Fruit fly (Drosophila melanogaster) whole organism: ENCODE data around the gene lab.

ENCODE experiments used
- EcR ChIP-seq, 2 experiments: fragments of >200 bp; optimal IDR thresholded peaks; 2 replicates each; lab custom pipeline; 2017; ENCODE audit warnings: missing biosample characterization in 2 of 2, missing genetic modification characterization in 2 of 2, missing genetic modification reagents in 2 of 2
- psq ChIP-seq: fragments of >200 bp; optimal IDR thresholded peaks from 2 replicates; lab custom pipeline; 2017
- usp ChIP-seq: fragments of >200 bp; optimal IDR thresholded peaks from 2 replicates; lab custom pipeline; 2017; ENCODE audit warnings: missing biosample characterization, missing genetic modification characterization, mixed read lengths

DNA sequence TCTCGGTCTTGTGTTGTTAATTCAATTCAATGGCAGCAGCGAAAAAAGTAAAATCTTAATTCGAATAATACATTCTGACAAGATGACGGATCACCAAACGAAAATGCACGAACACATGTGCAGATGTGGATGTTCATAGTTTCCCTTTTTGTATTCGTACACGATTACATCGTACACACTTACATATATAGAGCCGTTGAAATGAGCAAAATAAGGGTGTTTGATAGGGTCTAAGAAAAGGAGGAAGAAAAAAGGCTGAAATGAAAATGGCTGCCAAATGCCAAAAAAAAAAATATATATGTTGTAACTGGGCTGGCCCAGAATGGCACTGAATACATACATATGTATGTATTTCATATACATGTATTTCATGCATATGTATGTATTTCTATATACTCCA, 10.2 kb downstream of the lab start:
- TF ChIP-seq psq (lab: Kevin White, UChicago) (no peak), usp (GFP tag; lab: Kevin White, UChicago) (no peak), EcR (GFP tag; optimal IDR thresholded peaks at IDR 0.05; lab: Kevin White, UChicago) (no peak)
